Worm (Caenorhabditis elegans) whole organism, late embryonic: ENCODE measurements around the gene C43F9.11.

ENCODE experiments used
- C38D4.7 ChIP-seq: fragments of 200-800 bp; sonication (Bioruptor generic); optimal IDR thresholded peaks from 2 replicates; lab custom pipeline; 2018; ENCODE audit warnings: mild to moderate bottlenecking, missing genetic modification characterization, moderate library complexity, missing compliant biosample characterization
- F13H6.1 ChIP-seq: sonication (generic microtip); optimal IDR thresholded peaks from 2 replicates; lab custom pipeline; 2016; ENCODE audit warnings: missing genetic modification characterization, missing compliant biosample characterization
- Y22D7AL.16 ChIP-seq: sonication (generic microtip); optimal IDR thresholded peaks from 2 replicates; lab custom pipeline; 2016; ENCODE audit warnings: missing genetic modification characterization, missing compliant biosample characterization
- ama-1 ChIP-seq: fragments of 150-350 bp; optimal IDR thresholded peaks from 2 replicates; lab custom pipeline; 2014
- ceh-14 ChIP-seq: sonication (generic microtip); optimal IDR thresholded peaks from 2 replicates; lab custom pipeline; 2016; ENCODE audit warnings: missing genotype, missing genetic modification characterization, missing compliant biosample characterization
- ceh-18 ChIP-seq: sonication (generic microtip); optimal IDR thresholded peaks from 2 replicates; lab custom pipeline; 2016; ENCODE audit warnings: missing genetic modification characterization, missing compliant biosample characterization
- ceh-22 ChIP-seq: sonication (generic microtip); optimal IDR thresholded peaks from 2 replicates; lab custom pipeline; 2017; ENCODE audit warnings: missing biosample characterization, missing genetic modification characterization
- ceh-34 ChIP-seq: sonication (generic microtip); optimal IDR thresholded peaks from 2 replicates; lab custom pipeline; 2016; ENCODE audit warnings: mild to moderate bottlenecking, missing genetic modification characterization, missing compliant biosample characterization
- ceh-45 ChIP-seq: fragments of 200-800 bp; sonication (Bioruptor generic); IDR thresholded peaks from 2 replicates; pipeline ENCODE4 v1.3.6; 2022; ENCODE audit warnings: missing genetic modification reagents, missing genetic modification characterization, missing compliant biosample characterization
- ceh-48 ChIP-seq: sonication (generic microtip); optimal IDR thresholded peaks from 2 replicates; lab custom pipeline; 2016; ENCODE audit warnings: missing genetic modification characterization, inconsistent platforms, missing compliant biosample characterization
- che-1 ChIP-seq: sonication (generic microtip); optimal IDR thresholded peaks from 2 replicates; lab custom pipeline; 2016; ENCODE audit warnings: mild to moderate bottlenecking, missing genetic modification characterization, missing compliant biosample characterization
- dmd-4 ChIP-seq: sonication (generic microtip); optimal IDR thresholded peaks from 2 replicates; lab custom pipeline; 2016; ENCODE audit warnings: borderline replicate concordance, missing genetic modification characterization, missing compliant biosample characterization
- elt-2 ChIP-seq: sonication (generic microtip); optimal IDR thresholded peaks from 2 replicates; lab custom pipeline; 2016; ENCODE audit warnings: missing genetic modification reagents, missing genetic modification characterization, missing compliant biosample characterization
- elt-4 ChIP-seq: sonication (generic microtip); optimal IDR thresholded peaks from 2 replicates; lab custom pipeline; 2016; ENCODE audit warnings: missing genetic modification characterization, missing compliant biosample characterization
- ets-4 ChIP-seq: sonication (generic microtip); optimal IDR thresholded peaks from 2 replicates; lab custom pipeline; 2016; ENCODE audit warnings: missing genetic modification characterization, missing compliant biosample characterization
- eyg-1 ChIP-seq: sonication (generic microtip); optimal IDR thresholded peaks from 2 replicates; lab custom pipeline; 2016; ENCODE audit warnings: missing genotype, missing genetic modification characterization, missing compliant biosample characterization
- fkh-10 ChIP-seq: fragments of 150-350 bp; optimal IDR thresholded peaks from 2 replicates; lab custom pipeline; 2014; ENCODE audit warnings: missing biosample characterization, missing genetic modification reagents, missing genetic modification characterization
- gmeb-2 ChIP-seq: sonication (generic microtip); optimal IDR thresholded peaks from 2 replicates; lab custom pipeline; 2016; ENCODE audit warnings: missing genetic modification characterization, inconsistent platforms, missing compliant biosample characterization
- hlh-15 ChIP-seq: sonication (generic microtip); optimal IDR thresholded peaks from 2 replicates; lab custom pipeline; 2016; ENCODE audit warnings: missing genetic modification characterization, missing compliant biosample characterization
- hlh-6 ChIP-seq: sonication (generic microtip); optimal IDR thresholded peaks from 2 replicates; lab custom pipeline; 2016; ENCODE audit warnings: missing genotype, missing genetic modification characterization, missing compliant biosample characterization
- hlh-8 ChIP-seq: sonication (generic microtip); optimal IDR thresholded peaks from 2 replicates; lab custom pipeline; 2016; ENCODE audit warnings: missing genotype, missing genetic modification characterization, missing compliant biosample characterization
- lim-6 ChIP-seq: sonication (generic microtip); optimal IDR thresholded peaks from 2 replicates; lab custom pipeline; 2016; ENCODE audit warnings: missing genetic modification characterization, missing compliant biosample characterization
- pat-9 ChIP-seq: fragments of 200-800 bp; sonication (Bioruptor generic); optimal IDR thresholded peaks from 2 replicates; lab custom pipeline; 2018; ENCODE audit warnings: mild to moderate bottlenecking, missing genetic modification characterization, moderate library complexity, missing compliant biosample characterization
- pax-1 ChIP-seq: fragments of 150-350 bp; optimal IDR thresholded peaks from 2 replicates; lab custom pipeline; 2014; ENCODE audit warnings: missing biosample characterization, missing genetic modification characterization
- pha-2 ChIP-seq: sonication (generic microtip); optimal IDR thresholded peaks from 2 replicates; lab custom pipeline; 2017; ENCODE audit warnings: mild to moderate bottlenecking, missing genetic modification characterization, missing compliant biosample characterization
- pros-1 ChIP-seq: fragments of 150-350 bp; optimal IDR thresholded peaks from 2 replicates; lab custom pipeline; 2014; ENCODE audit warnings: missing biosample characterization, missing genetic modification reagents, missing genetic modification characterization
- ref-2 ChIP-seq: sonication (generic microtip); optimal IDR thresholded peaks from 2 replicates; lab custom pipeline; 2016; ENCODE audit warnings: missing genetic modification characterization, missing compliant biosample characterization
- rnt-1 ChIP-seq: sonication (generic microtip); optimal IDR thresholded peaks from 2 replicates; lab custom pipeline; 2016; ENCODE audit warnings: missing genetic modification characterization, missing compliant biosample characterization
- sdc-2 ChIP-seq: sonication (generic microtip); optimal IDR thresholded peaks from 2 replicates; lab custom pipeline; 2016; ENCODE audit warnings: missing genotype, missing genetic modification characterization, missing compliant biosample characterization
- syd-9 ChIP-seq: sonication (generic microtip); optimal IDR thresholded peaks from 2 replicates; lab custom pipeline; 2016; ENCODE audit warnings: mild to moderate bottlenecking, missing genetic modification characterization, moderate library complexity, missing compliant biosample characterization
- tbx-7 ChIP-seq: sonication (generic microtip); optimal IDR thresholded peaks from 2 replicates; lab custom pipeline; 2016; ENCODE audit warnings: missing genotype, missing genetic modification characterization, missing compliant biosample characterization
- unc-3 ChIP-seq, 2 experiments: fragments of 200-800 bp in 1 of 2; sonication (Bioruptor generic) in 1 of 2; sonication (generic microtip) in 1 of 2; conservative IDR thresholded peaks in 1 of 2; optimal IDR thresholded peaks in 1 of 2; 2 replicates each; pipeline versions ENCODE4 v1.3.6 to Lab custom; 2016 to 2022; ENCODE audit warnings: missing compliant biosample characterization in 2 of 2, missing genetic modification characterization in 2 of 2, missing genetic modification reagents in 1 of 2
- unc-42 ChIP-seq: sonication (generic microtip); optimal IDR thresholded peaks from 2 replicates; lab custom pipeline; 2016; ENCODE audit warnings: missing genotype, missing genetic modification characterization, missing compliant biosample characterization

Gene C43F9.11

DNA sequence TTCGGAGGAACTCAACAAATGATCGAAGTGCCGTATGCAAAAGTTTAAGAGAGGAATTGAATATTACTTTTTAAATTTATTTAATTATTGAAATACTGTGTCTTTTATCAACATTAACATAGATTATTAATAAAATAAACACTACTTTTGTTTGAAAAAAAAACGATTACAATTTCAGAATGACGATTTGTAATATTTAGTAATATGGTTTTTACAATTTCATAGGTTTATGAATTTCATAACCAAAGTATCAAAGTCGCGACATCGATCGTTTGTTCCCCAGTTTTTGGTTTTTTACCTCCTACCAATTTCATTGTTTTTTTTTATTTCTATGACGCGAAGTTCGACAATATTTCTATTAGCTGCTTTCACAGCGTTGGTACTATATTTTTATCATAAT lies 3.4 kb downstream of the C43F9.11 start, which contains the start of gene R09H10.1:
R09H10.1 (plus strand) TSS at position 301 of the 400 bp plus-strand sequence.
- TF ChIP-seq Y22D7AL.16 (tag; lab: Kevin White, UChicago) (no peak), F13H6.1 (tag; lab: Kevin White, UChicago) (no peak), ama-1 (lab: Kevin White, UChicago) (no peak), che-1 (tag; lab: Kevin White, UChicago) (no peak), pros-1 (tag; lab: Kevin White, UChicago) (no peak), ceh-45 (no peak), ceh-18 (tag; lab: Kevin White, UChicago) (no peak), rnt-1 (tag; lab: Kevin White, UChicago) (no peak), pax-1 (tag; lab: Kevin White, UChicago) (no peak), hlh-8 (tag; lab: Kevin White, UChicago) (no peak), fkh-10 (GFP tag; lab: Kevin White, UChicago) (no peak), unc-3 (GFP tag; conservative IDR thresholded peaks at IDR 0.05; lab: Robert Waterston, UW) (no peak), unc-3 (tag; optimal IDR thresholded peaks at IDR 0.05; lab: Kevin White, UChicago) (no peak)
- TF ChIP-seq, all 69 proteins: peak for 0

DNA sequence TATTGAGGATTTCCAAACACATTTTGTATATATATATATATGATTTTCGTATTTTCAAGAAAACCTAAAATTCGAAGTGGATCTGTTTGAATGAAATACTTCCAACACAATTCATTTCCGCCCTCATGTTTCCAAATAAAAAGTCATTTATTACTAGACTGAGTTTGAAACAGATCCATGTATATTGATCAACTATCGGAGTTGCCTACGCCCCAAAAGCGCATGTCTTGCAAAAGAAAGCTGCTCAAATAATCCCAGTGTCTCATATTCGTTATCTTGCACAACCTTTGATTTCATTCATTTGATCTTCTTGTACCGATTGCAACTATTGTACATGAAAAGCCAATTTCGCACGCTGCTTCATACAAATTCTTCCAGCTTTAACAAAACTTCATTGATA lies 6.0 kb downstream of the C43F9.11 start, which contains the start of gene R09H10.2:
R09H10.2 (plus strand) TSS at position 301 of the 400 bp plus-strand sequence.
- TF ChIP-seq ceh-18 (tag; lab: Kevin White, UChicago) (no peak), syd-9 (no peak), ceh-22 (tag; lab: Kevin White, UChicago) (no peak), tbx-7 (no peak), ceh-48 (tag; lab: Kevin White, UChicago) (no peak), gmeb-2 (tag; lab: Kevin White, UChicago) (no peak), hlh-6 (no peak), ceh-34 (tag; lab: Kevin White, UChicago) (no peak), eyg-1 (tag; lab: Kevin White, UChicago) (no peak), C38D4.7 (GFP tag; lab: Kevin White, UChicago) (no peak), elt-4 (tag; lab: Kevin White, UChicago) (no peak), fkh-10 (GFP tag; lab: Kevin White, UChicago) (no peak), ceh-45 (no peak), unc-3 (GFP tag; conservative IDR thresholded peaks at IDR 0.05; lab: Robert Waterston, UW) (no peak), unc-3 (tag; optimal IDR thresholded peaks at IDR 0.05; lab: Kevin White, UChicago) (no peak), pha-2 (tag; lab: Kevin White, UChicago) (no peak), sdc-2 (tag; lab: Kevin White, UChicago) (no peak), dmd-4 (tag; lab: Kevin White, UChicago) (no peak)

DNA sequence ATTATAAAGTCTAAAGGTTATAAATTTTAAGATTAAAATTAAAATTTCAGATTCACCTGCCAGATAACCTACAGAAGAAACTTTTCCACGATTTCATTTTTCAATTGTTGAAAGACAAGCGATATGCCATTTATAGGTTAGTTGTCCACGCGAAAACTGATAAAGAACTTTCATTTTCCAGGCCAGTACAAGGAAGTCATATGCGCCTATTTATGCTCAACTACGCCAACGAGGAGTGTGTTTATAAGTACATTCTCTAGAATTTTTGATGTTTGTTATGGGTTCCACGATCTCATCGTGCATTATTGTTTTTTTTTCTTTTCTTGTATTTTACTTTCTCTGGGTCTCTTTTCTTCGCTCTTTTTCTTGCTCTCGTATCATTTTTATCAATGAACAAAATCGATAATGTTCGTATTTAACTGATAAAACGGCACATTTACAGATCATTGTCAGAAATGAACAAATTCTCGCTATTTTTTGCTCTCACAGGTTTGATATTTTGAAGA lies 10.0 kb downstream of the C43F9.11 start, which contains the start of gene R09H10.3:
R09H10.3 (plus strand) TSS at position 456 of the 506 bp plus-strand sequence.
- TF ChIP-seq elt-2 (tag; lab: Kevin White, UChicago), result peak; percentile 21
- TF ChIP-seq ref-2 (tag; lab: Kevin White, UChicago), result no peak
- no peak for TF ChIP-seq pat-9 (tag; lab: Kevin White, UChicago)

DNA sequence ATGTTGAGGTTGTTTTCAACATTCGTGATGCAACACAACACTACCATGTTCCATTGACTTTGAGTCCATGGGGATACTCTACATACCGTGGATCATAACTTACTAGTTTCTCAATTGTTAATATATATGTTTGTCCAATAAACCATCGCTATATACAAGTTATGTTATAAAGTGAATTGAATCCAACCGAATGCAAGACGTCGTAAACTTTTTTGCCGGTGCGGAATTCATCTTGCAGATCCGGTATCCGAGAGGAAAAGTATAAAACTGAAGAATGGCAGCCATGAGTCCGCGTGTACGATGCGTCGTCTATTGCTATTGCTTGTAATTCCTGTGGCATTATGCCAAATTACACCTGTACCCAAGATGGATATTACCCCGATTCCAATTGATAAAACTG lies 11.7 kb downstream of the C43F9.11 start, which contains the start of gene R09H10.6:
R09H10.6 (plus strand) TSS at position 301 of the 400 bp plus-strand sequence.
- TF ChIP-seq hlh-15 (tag; lab: Kevin White, UChicago) (no peak), pat-9 (tag; lab: Kevin White, UChicago) (no peak), lim-6 (tag; lab: Kevin White, UChicago) (no peak), sdc-2 (tag; lab: Kevin White, UChicago) (no peak), pax-1 (tag; lab: Kevin White, UChicago) (no peak), tbx-7 (no peak)

DNA sequence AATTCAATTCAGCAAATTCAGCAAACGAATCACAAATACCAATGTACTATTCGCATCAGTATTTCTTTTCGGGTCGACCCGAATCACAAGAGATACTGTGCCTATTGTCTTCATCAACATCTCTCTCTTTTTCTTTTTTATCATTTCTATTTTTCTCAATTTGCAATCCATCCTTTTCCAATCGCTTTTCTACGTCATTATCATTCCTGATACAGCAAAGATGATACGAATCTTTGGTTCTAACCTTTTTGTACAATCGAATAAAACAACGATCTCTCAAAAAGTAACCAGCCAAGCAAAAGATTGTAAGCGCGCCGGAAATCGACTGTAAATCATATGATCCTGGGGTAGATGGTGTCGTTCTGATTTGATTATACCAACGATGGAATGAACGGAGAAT lies 13.3 kb downstream of the C43F9.11 start:
- no peak for TF ChIP-seq pha-2 (tag; lab: Kevin White, UChicago)
- no peak for TF ChIP-seq fkh-10 (GFP tag; lab: Kevin White, UChicago)
- no peak for TF ChIP-seq ets-4 (tag; lab: Kevin White, UChicago)
- no peak for TF ChIP-seq ceh-14
- no peak for TF ChIP-seq che-1 (tag; lab: Kevin White, UChicago)
- TF ChIP-seq lim-6 (tag; lab: Kevin White, UChicago), result no peak
- TF ChIP-seq unc-42, result no peak
- no peak for TF ChIP-seq ama-1 (lab: Kevin White, UChicago)
